Worm (Caenorhabditis elegans) whole organism, L1 larva: ENCODE data around the gene F13B12.1.

Experiments
- lsy-2 ChIP-seq, 2 experiments: fragments of 150-350 bp; optimal IDR thresholded peaks; 2 replicates each; lab custom pipeline; 2014; ENCODE audit warnings: missing biosample characterization in 2 of 2, missing genetic modification characterization in 2 of 2
- mef-2 ChIP-seq: fragments of 150-350 bp; optimal IDR thresholded peaks from 2 replicates; lab custom pipeline; 2014; ENCODE audit warnings: missing biosample characterization, missing genetic modification characterization

DNA sequence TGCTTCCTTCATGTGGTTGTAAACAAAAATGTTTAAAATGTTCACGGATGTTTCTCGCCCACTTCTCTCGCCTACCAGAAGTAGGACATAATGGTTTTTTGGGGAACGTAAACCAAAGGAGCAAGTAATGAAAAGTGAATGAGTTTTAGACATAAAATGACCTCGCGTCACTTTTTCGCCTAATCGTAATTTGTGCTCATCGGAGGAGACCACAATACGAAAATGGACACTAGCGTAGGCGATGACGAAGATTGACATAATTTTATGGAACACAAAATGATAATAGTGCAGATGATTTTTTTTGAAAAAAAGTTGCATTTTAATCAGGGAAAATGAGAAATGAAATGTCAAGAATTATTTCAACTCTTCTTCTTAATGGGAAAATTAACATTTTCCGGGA lies 44.2 kb upstream of the F13B12.1 start:
- TF ChIP-seq mef-2 (tag; lab: Kevin White, UChicago): no peak
- no peak for TF ChIP-seq lsy-2 (tag; optimal IDR thresholded peaks at IDR 0.05; lab: Kevin White, UChicago)
